Fruit fly (Drosophila melanogaster) whole organism, embryonic: ENCODE results near the gene CG14118.
A peak's percentile ranks its signal among the peaks of the same experiment; 100 is the strongest.

Source experiments
- CG12104 ChIP-seq: fragments of 200-800 bp; sonication (Bioruptor generic); optimal IDR thresholded peaks from 3 replicates; lab custom pipeline; 2016; ENCODE audit warnings: missing biosample characterization, missing genetic modification characterization
- CG13296 ChIP-seq: fragments of 200-800 bp; sonication (Bioruptor generic); optimal IDR thresholded peaks from 3 replicates; lab custom pipeline; 2018; ENCODE audit warnings: missing biosample characterization, mild to moderate bottlenecking, missing genetic modification characterization
- CG1832 ChIP-seq: fragments of 200-800 bp; sonication (Bioruptor generic); optimal IDR thresholded peaks from 2 replicates; lab custom pipeline; 2017; ENCODE audit warnings: missing biosample characterization, mild to moderate bottlenecking, missing genetic modification characterization, inconsistent platforms
- CG33557 ChIP-seq: fragments of 200-800 bp; sonication (Bioruptor generic); optimal IDR thresholded peaks from 2 replicates; lab custom pipeline; 2019; ENCODE audit warnings: missing biosample characterization, mild to moderate bottlenecking, missing genetic modification characterization, moderate library complexity
- CrebB ChIP-seq: fragments of 200-800 bp; sonication (Bioruptor generic); optimal IDR thresholded peaks from 3 replicates; lab custom pipeline; 2018; ENCODE audit warnings: missing biosample characterization, mild to moderate bottlenecking, missing genetic modification characterization
- Fer3 ChIP-seq: fragments of 200-800 bp; sonication (Bioruptor generic); optimal IDR thresholded peaks from 2 replicates; lab custom pipeline; 2018; ENCODE audit warnings: missing biosample characterization, mild to moderate bottlenecking, missing genetic modification characterization, moderate library complexity
- Gug ChIP-seq: fragments of 200-800 bp; sonication (Bioruptor generic); IDR thresholded peaks from 4 replicates; pipeline ENCODE4 v1.3.6; 2022; ENCODE audit warnings: missing biosample characterization, missing genetic modification characterization
- Mes4 ChIP-seq: fragments of 200-800 bp; sonication (Bioruptor generic); optimal IDR thresholded peaks from 2 replicates; lab custom pipeline; 2016; ENCODE audit warnings: missing biosample characterization, missing genetic modification characterization
- Vsx1 ChIP-seq: fragments of 200-800 bp; sonication (Bioruptor generic); optimal IDR thresholded peaks from 2 replicates; lab custom pipeline; 2017; ENCODE audit warnings: missing biosample characterization, mild to moderate bottlenecking, missing genetic modification characterization, missing genetic modification reagents
- al ChIP-seq: fragments of 200-800 bp; sonication (Bioruptor generic); IDR thresholded peaks from 2 replicates; pipeline ENCODE4 v1.3.6; 2022; ENCODE audit warnings: missing biosample characterization, missing genetic modification characterization
- bsh ChIP-seq, 2 experiments: fragments of 200-800 bp; sonication (Bioruptor generic); optimal IDR thresholded peaks; 2 replicates each; lab custom pipeline; 2017 to 2018; ENCODE audit warnings: mild to moderate bottlenecking in 2 of 2, missing biosample characterization in 2 of 2, missing genetic modification characterization in 2 of 2, moderate library complexity in 1 of 2
- exex ChIP-seq: fragments of 200-800 bp; sonication (Bioruptor generic); optimal IDR thresholded peaks from 4 replicates; lab custom pipeline; 2018; ENCODE audit warnings: missing biosample characterization, mild to moderate bottlenecking, missing genetic modification characterization, moderate library complexity
- gfzf ChIP-seq: fragments of 200-800 bp; sonication (Bioruptor generic); optimal IDR thresholded peaks from 2 replicates; lab custom pipeline; 2016; ENCODE audit warnings: missing biosample characterization, mild to moderate bottlenecking, missing genetic modification characterization, moderate library complexity
- her ChIP-seq: fragments of 200-800 bp; sonication (Bioruptor generic); optimal IDR thresholded peaks from 2 replicates; lab custom pipeline; 2016; ENCODE audit warnings: missing biosample characterization, missing genetic modification characterization
- ind ChIP-seq: fragments of 200-800 bp; sonication (Bioruptor generic); optimal IDR thresholded peaks from 3 replicates; lab custom pipeline; 2016; ENCODE audit warnings: missing biosample characterization, missing genetic modification characterization
- odd ChIP-seq: fragments of 200-800 bp; sonication (Bioruptor generic); optimal IDR thresholded peaks from 2 replicates; lab custom pipeline; 2017; ENCODE audit warnings: missing biosample characterization, mild to moderate bottlenecking, missing genetic modification characterization
- pho ChIP-seq: fragments of 200-800 bp; sonication (Bioruptor generic); optimal IDR thresholded peaks from 2 replicates; lab custom pipeline; 2016; ENCODE audit warnings: missing biosample characterization, missing genetic modification characterization
- pum ChIP-seq: fragments of 200-800 bp; sonication (Bioruptor generic); optimal IDR thresholded peaks from 2 replicates; lab custom pipeline; 2016; ENCODE audit warnings: missing biosample characterization, missing genetic modification characterization
- sc ChIP-seq, 3 experiments: fragments of >200 bp in 2 of 3; fragments of 200-800 bp in 1 of 3; sonication (Bioruptor generic) in 1 of 3; optimal IDR thresholded peaks; 2 replicates in 2 of 3; 3 replicates in 1 of 3; lab custom pipeline; 2017; ENCODE audit warnings: mild to moderate bottlenecking in 1 of 3, missing biosample characterization in 1 of 3, missing genetic modification characterization in 1 of 3, missing genetic modification reagents in 1 of 3
- seq ChIP-seq: fragments of 200-800 bp; sonication (Bioruptor generic); IDR thresholded peaks from 2 replicates; pipeline ENCODE4 v1.3.6; 2022; ENCODE audit warnings: missing biosample characterization, missing genetic modification characterization
- wdn ChIP-seq: fragments of 200-800 bp; sonication (Bioruptor generic); IDR thresholded peaks from 2 replicates; pipeline ENCODE4 v1.3.6; 2022; ENCODE audit warnings: missing biosample characterization, missing genetic modification characterization
- zen2 ChIP-seq: fragments of 200-800 bp; sonication (Bioruptor generic); IDR thresholded peaks from 3 replicates; pipeline ENCODE4 v1.3.6; 2022; ENCODE audit warnings: missing biosample characterization, missing genetic modification characterization; ENCODE audit not compliant: partially characterized antibody
- zfh1 ChIP-seq: fragments of 200-800 bp; sonication (Bioruptor generic); IDR thresholded peaks from 3 replicates; pipeline ENCODE4 v1.3.6; 2022; ENCODE audit warnings: missing biosample characterization, missing genetic modification characterization

Gene CG14118

dm6 chr3L:12913609-12914266 is 21.3 kb downstream of the CG14118 start, which contains the start of gene CG32115 (continued):
- TF ChIP-seq CG12104 (GFP tag; lab: Kevin White, UChicago) (peak; percentile 88), Mes4 (GFP tag; lab: Kevin White, UChicago) (peak; percentile 74), al (GFP tag; lab: Robert Waterston, UW) (peak; percentile 97), pho (GFP tag; lab: Kevin White, UChicago) (peak; percentile 92), Fer3 (peak; percentile 97), CrebB (tag; lab: Kevin White, UChicago) (peak; percentile 93), CG1832 (GFP tag; lab: Kevin White, UChicago) (no peak), wdn (GFP tag; lab: Robert Waterston, UW) (peak; percentile 95), zen2 (GFP tag; lab: Robert Waterston, UW) (peak; percentile 33; the same call in 1 of the 3 replicates), Vsx1 (peak; percentile 60), odd (GFP tag; lab: Kevin White, UChicago) (peak; percentile 81), seq (GFP tag; lab: Robert Waterston, UW) (peak; percentile 95), zfh1 (GFP tag; lab: Robert Waterston, UW) (peak; percentile 94), exex (tag; lab: Kevin White, UChicago) (peak; percentile 89), sc (optimal IDR thresholded peaks at IDR 0.05; lab: Kevin White, UChicago) (no peak), sc (GFP tag; optimal IDR thresholded peaks at IDR 0.05; lab: Kevin White, UChicago) (peak; percentile 82), CG33557 (GFP tag; lab: Kevin White, UChicago) (peak; percentile 59), CG13296 (GFP tag; lab: Kevin White, UChicago) (peak; percentile 93), gfzf (GFP tag; lab: Kevin White, UChicago) (no peak), her (GFP tag; lab: Kevin White, UChicago) (peak; percentile 73), Gug (GFP tag; lab: Robert Waterston, UW) (peak; percentile 86; the same call in 3 of the 4 replicates), pum (GFP tag; lab: Kevin White, UChicago) (peak; percentile 86)

DNA sequence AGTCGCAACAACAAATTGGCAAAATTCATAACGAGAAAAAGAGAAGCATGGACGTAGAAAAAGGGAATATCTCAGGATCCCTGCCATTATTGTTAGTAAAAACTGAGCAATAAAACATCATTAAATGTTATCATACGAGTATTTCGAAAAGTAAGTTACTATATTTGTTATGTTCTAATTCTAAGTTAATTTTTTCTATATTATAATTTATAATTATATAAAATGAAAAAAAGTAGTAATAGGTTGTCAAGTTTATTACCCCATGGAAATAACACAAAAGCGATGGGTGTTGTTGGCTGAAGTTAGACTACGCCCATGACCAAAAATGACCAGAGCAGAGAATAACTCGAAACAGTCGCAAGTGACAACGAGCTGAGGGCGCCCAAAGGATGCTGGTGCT is 23.0 kb downstream of the CG14118 start:
- TF ChIP-seq ind (GFP tag; lab: Kevin White, UChicago) (no peak), bsh (GFP tag; optimal IDR thresholded peaks at IDR 0.05; lab: Kevin White, UChicago) (peak in 1 of 2 experiments; percentile 41)
